Fruit fly (Drosophila melanogaster) whole organism, embryonic: ENCODE results near the gene CG46434.

ENCODE experiments used
- Bdp1 ChIP-seq: fragments of 200-800 bp; sonication (Bioruptor generic); optimal IDR thresholded peaks from 3 replicates; lab custom pipeline; 2016; ENCODE audit warnings: missing biosample characterization, missing genetic modification characterization
- CG10209 ChIP-seq: fragments of 200-800 bp; sonication (Bioruptor generic); optimal IDR thresholded peaks from 3 replicates; lab custom pipeline; 2017; ENCODE audit warnings: missing biosample characterization, mild to moderate bottlenecking, missing genetic modification characterization, missing genetic modification reagents
- CG10565 ChIP-seq: fragments of 200-800 bp; sonication (Bioruptor generic); optimal IDR thresholded peaks from 3 replicates; lab custom pipeline; 2016; ENCODE audit warnings: missing biosample characterization, mild to moderate bottlenecking, missing genetic modification characterization
- CG10979 ChIP-seq: fragments of 200-800 bp; sonication (Bioruptor generic); optimal IDR thresholded peaks from 2 replicates; lab custom pipeline; 2018; ENCODE audit warnings: missing biosample characterization, mild to moderate bottlenecking, missing genetic modification characterization, moderate library complexity
- CG11560 ChIP-seq: fragments of 200-800 bp; sonication (Bioruptor generic); IDR thresholded peaks from 3 replicates; pipeline ENCODE4 v1.3.6; 2022; ENCODE audit warnings: missing biosample characterization, missing genetic modification characterization
- CG13287 ChIP-seq: fragments of 200-800 bp; sonication (Bioruptor generic); IDR thresholded peaks from 2 replicates; pipeline ENCODE4 v1.3.6; 2022; ENCODE audit warnings: missing biosample characterization, missing genetic modification characterization; ENCODE audit not compliant: partially characterized antibody
- CG14050 ChIP-seq: fragments of 200-800 bp; sonication (Bioruptor generic); IDR thresholded peaks from 3 replicates; pipeline ENCODE4 v1.3.6; 2022; ENCODE audit warnings: missing biosample characterization, missing genetic modification characterization
- CG16813 ChIP-seq: fragments of 200-800 bp; sonication (Bioruptor generic); IDR thresholded peaks from 3 replicates; pipeline ENCODE4 v1.3.6; 2022; ENCODE audit warnings: missing biosample characterization, missing genetic modification characterization; ENCODE audit not compliant: partially characterized antibody
- CG16815 ChIP-seq: fragments of 200-800 bp; sonication (Bioruptor generic); optimal IDR thresholded peaks from 3 replicates; lab custom pipeline; 2017; ENCODE audit warnings: missing biosample characterization, mild to moderate bottlenecking, missing genetic modification characterization
- CG16863 ChIP-seq: fragments of 200-800 bp; sonication (Bioruptor generic); optimal IDR thresholded peaks from 3 replicates; lab custom pipeline; 2016; ENCODE audit warnings: missing biosample characterization, missing genetic modification characterization
- CG30020 ChIP-seq: fragments of 200-800 bp; optimal IDR thresholded peaks from 2 replicates; lab custom pipeline; 2019; ENCODE audit warnings: missing biosample characterization, mild to moderate bottlenecking, missing genetic modification characterization, moderate library complexity
- CG30431 ChIP-seq: fragments of 200-800 bp; sonication (Bioruptor generic); optimal IDR thresholded peaks from 2 replicates; lab custom pipeline; 2017; ENCODE audit warnings: missing biosample characterization, missing genetic modification characterization
- CG3065 ChIP-seq: fragments of 200-800 bp; sonication (Bioruptor generic); optimal IDR thresholded peaks from 2 replicates; lab custom pipeline; 2016; ENCODE audit warnings: missing biosample characterization, missing genetic modification characterization
- CG34422 ChIP-seq: fragments of 200-800 bp; sonication (Bioruptor generic); IDR thresholded peaks from 3 replicates; pipeline ENCODE4 v1.3.6; 2022; ENCODE audit warnings: missing biosample characterization, missing genetic modification characterization
- CG3838 ChIP-seq: fragments of 200-800 bp; sonication (Bioruptor generic); optimal IDR thresholded peaks from 3 replicates; lab custom pipeline; 2016; ENCODE audit warnings: missing biosample characterization, missing genetic modification characterization
- CoRest ChIP-seq: fragments of 200-800 bp; sonication (Bioruptor generic); optimal IDR thresholded peaks from 3 replicates; lab custom pipeline; 2018; ENCODE audit warnings: missing biosample characterization, mild to moderate bottlenecking, missing genetic modification characterization, moderate library complexity
- Dek ChIP-seq: fragments of 200-800 bp; sonication (Bioruptor generic); optimal IDR thresholded peaks from 3 replicates; lab custom pipeline; 2019; ENCODE audit warnings: missing biosample characterization, mild to moderate bottlenecking, missing genetic modification characterization, moderate library complexity
- Dref ChIP-seq: fragments of 200-800 bp; sonication (Bioruptor generic); IDR thresholded peaks from 2 replicates; pipeline ENCODE4 v1.3.6; 2022; ENCODE audit warnings: missing biosample characterization, missing genetic modification characterization
- E2f2 ChIP-seq: fragments of 200-800 bp; sonication (Bioruptor generic); IDR thresholded peaks from 2 replicates; pipeline ENCODE4 v1.3.6; 2022; ENCODE audit warnings: missing biosample characterization, missing genetic modification characterization
- Eip74EF ChIP-seq, 2 experiments: fragments of 200-800 bp in 1 of 2; fragments of >200 bp in 1 of 2; sonication (Bioruptor generic) in 1 of 2; optimal IDR thresholded peaks; 2 replicates each; lab custom pipeline; 2017 to 2019; ENCODE audit warnings: missing biosample characterization in 2 of 2, missing genetic modification characterization in 2 of 2, mild to moderate bottlenecking in 1 of 2, moderate library complexity in 1 of 2
- Hey ChIP-seq: fragments of 200-800 bp; sonication (Bioruptor generic); optimal IDR thresholded peaks from 3 replicates; lab custom pipeline; 2018; ENCODE audit warnings: missing biosample characterization, mild to moderate bottlenecking, missing genetic modification characterization
- Kr ChIP-seq: fragments of 200-800 bp; sonication (Bioruptor generic); optimal IDR thresholded peaks from 2 replicates; lab custom pipeline; 2017; ENCODE audit warnings: missing biosample characterization, mild to moderate bottlenecking, missing genetic modification characterization
- Lhr ChIP-seq: fragments of 200-800 bp; sonication (Bioruptor generic); optimal IDR thresholded peaks from 3 replicates; lab custom pipeline; 2017; ENCODE audit warnings: mild to moderate bottlenecking, missing biosample characterization, missing genetic modification reagents, missing genetic modification characterization
- MBD-R2 ChIP-seq: fragments of 200-800 bp; sonication (Bioruptor generic); IDR thresholded peaks from 2 replicates; pipeline ENCODE4 v1.3.6; 2022; ENCODE audit warnings: missing biosample characterization, missing genetic modification characterization
- Mes4 ChIP-seq: fragments of 200-800 bp; sonication (Bioruptor generic); optimal IDR thresholded peaks from 2 replicates; lab custom pipeline; 2016; ENCODE audit warnings: missing biosample characterization, missing genetic modification characterization
- NfI ChIP-seq: fragments of 200-800 bp; sonication (Bioruptor generic); optimal IDR thresholded peaks from 3 replicates; lab custom pipeline; 2018; ENCODE audit warnings: missing biosample characterization, mild to moderate bottlenecking, missing genetic modification characterization, moderate library complexity
- Oli ChIP-seq: fragments of 200-800 bp; sonication (Bioruptor generic); optimal IDR thresholded peaks from 2 replicates; lab custom pipeline; 2018; ENCODE audit warnings: missing biosample characterization, mild to moderate bottlenecking, missing genetic modification characterization, moderate library complexity
- Six4 ChIP-seq: fragments of 200-800 bp; sonication (Bioruptor generic); optimal IDR thresholded peaks from 2 replicates; lab custom pipeline; 2016; ENCODE audit warnings: missing biosample characterization, missing genetic modification characterization
- Xrp1 ChIP-seq: fragments of 200-800 bp; sonication (Bioruptor generic); IDR thresholded peaks from 2 replicates; pipeline ENCODE4 v1.3.6; 2022; ENCODE audit warnings: missing biosample characterization, missing genetic modification characterization
- ara ChIP-seq: fragments of 200-800 bp; sonication (Bioruptor generic); IDR thresholded peaks from 2 replicates; pipeline ENCODE4 v1.3.6; 2022; ENCODE audit warnings: missing biosample characterization, missing genetic modification characterization
- chif ChIP-seq, 2 experiments: fragments of 200-800 bp; sonication (Bioruptor generic); optimal IDR thresholded peaks; 3 replicates each; lab custom pipeline; 2016; ENCODE audit warnings: missing biosample characterization in 2 of 2, missing genetic modification characterization in 2 of 2
- chinmo ChIP-seq: fragments of 200-800 bp; sonication (Bioruptor generic); IDR thresholded peaks from 4 replicates; pipeline ENCODE4 v1.3.6; 2022; ENCODE audit warnings: missing biosample characterization, missing genetic modification characterization; ENCODE audit not compliant: partially characterized antibody
- croc ChIP-seq: fragments of 200-800 bp; sonication (Bioruptor generic); conservative IDR thresholded peaks from 3 replicates; pipeline ENCODE4 v1.3.6; 2022; ENCODE audit warnings: missing biosample characterization, missing genetic modification characterization
- crol ChIP-seq: fragments of 200-800 bp; sonication (Bioruptor generic); IDR thresholded peaks from 2 replicates; pipeline ENCODE4 v1.3.6; 2022; ENCODE audit warnings: missing biosample characterization, missing genetic modification characterization
- cwo ChIP-seq: fragments of 200-800 bp; sonication (Bioruptor generic); optimal IDR thresholded peaks from 3 replicates; lab custom pipeline; 2017; ENCODE audit warnings: missing biosample characterization, missing genetic modification characterization, mild to moderate bottlenecking, moderate library complexity, missing genetic modification reagents
- dimm ChIP-seq: fragments of 200-800 bp; sonication (Bioruptor generic); IDR thresholded peaks from 2 replicates; pipeline ENCODE4 v1.3.6; 2022; ENCODE audit warnings: missing biosample characterization, missing genetic modification characterization
- fd96Cb ChIP-seq: fragments of 200-800 bp; sonication (Bioruptor generic); optimal IDR thresholded peaks from 2 replicates; lab custom pipeline; 2018; ENCODE audit warnings: missing biosample characterization, mild to moderate bottlenecking, missing genetic modification characterization, moderate library complexity
- gfzf ChIP-seq: fragments of 200-800 bp; sonication (Bioruptor generic); optimal IDR thresholded peaks from 2 replicates; lab custom pipeline; 2016; ENCODE audit warnings: missing biosample characterization, mild to moderate bottlenecking, missing genetic modification characterization, moderate library complexity
- gro ChIP-seq: fragments of 200-800 bp; sonication (Bioruptor generic); optimal IDR thresholded peaks from 2 replicates; lab custom pipeline; 2016; ENCODE audit warnings: missing biosample characterization, missing genetic modification characterization
- gt ChIP-seq: fragments of 200-800 bp; sonication (Bioruptor generic); IDR thresholded peaks from 2 replicates; pipeline ENCODE4 v1.3.6; 2022; ENCODE audit warnings: missing biosample characterization, missing genetic modification characterization
- ind ChIP-seq: fragments of 200-800 bp; sonication (Bioruptor generic); optimal IDR thresholded peaks from 3 replicates; lab custom pipeline; 2016; ENCODE audit warnings: missing biosample characterization, missing genetic modification characterization
- inv ChIP-seq: fragments of 200-800 bp; sonication (Bioruptor generic); IDR thresholded peaks from 2 replicates; pipeline ENCODE4 v1.3.6; 2022; ENCODE audit warnings: missing biosample characterization, missing genetic modification characterization; ENCODE audit not compliant: partially characterized antibody
- lov ChIP-seq, 2 experiments: fragments of 200-800 bp in 1 of 2; fragments of >200 bp in 1 of 2; sonication (Bioruptor generic) in 1 of 2; IDR thresholded peaks in 1 of 2; optimal IDR thresholded peaks in 1 of 2; 2 replicates in 1 of 2; 3 replicates in 1 of 2; pipeline versions ENCODE4 v1.3.6 to Lab custom; 2017 to 2022; ENCODE audit warnings: missing biosample characterization in 1 of 2, missing genetic modification characterization in 1 of 2
- stwl ChIP-seq: fragments of 200-800 bp; sonication (Bioruptor generic); optimal IDR thresholded peaks from 3 replicates; lab custom pipeline; 2018; ENCODE audit warnings: missing biosample characterization, mild to moderate bottlenecking, missing genetic modification characterization, moderate library complexity
- twi ChIP-seq: fragments of 200-800 bp; optimal IDR thresholded peaks from 2 replicates; lab custom pipeline; 2019; ENCODE audit warnings: missing biosample characterization, mild to moderate bottlenecking, missing genetic modification characterization, moderate library complexity
- unc-4 ChIP-seq: fragments of 200-800 bp; sonication (Bioruptor generic); IDR thresholded peaks from 2 replicates; pipeline ENCODE4 v1.3.6; 2022; ENCODE audit warnings: missing biosample characterization, missing genetic modification characterization; ENCODE audit not compliant: partially characterized antibody
- unpg ChIP-seq: fragments of 200-800 bp; sonication (Bioruptor generic); optimal IDR thresholded peaks from 3 replicates; lab custom pipeline; 2018; ENCODE audit warnings: missing biosample characterization, mild to moderate bottlenecking, missing genetic modification characterization, moderate library complexity
- zen2 ChIP-seq: fragments of 200-800 bp; sonication (Bioruptor generic); IDR thresholded peaks from 3 replicates; pipeline ENCODE4 v1.3.6; 2022; ENCODE audit warnings: missing biosample characterization, missing genetic modification characterization; ENCODE audit not compliant: partially characterized antibody

The CG46434 gene

DNA sequence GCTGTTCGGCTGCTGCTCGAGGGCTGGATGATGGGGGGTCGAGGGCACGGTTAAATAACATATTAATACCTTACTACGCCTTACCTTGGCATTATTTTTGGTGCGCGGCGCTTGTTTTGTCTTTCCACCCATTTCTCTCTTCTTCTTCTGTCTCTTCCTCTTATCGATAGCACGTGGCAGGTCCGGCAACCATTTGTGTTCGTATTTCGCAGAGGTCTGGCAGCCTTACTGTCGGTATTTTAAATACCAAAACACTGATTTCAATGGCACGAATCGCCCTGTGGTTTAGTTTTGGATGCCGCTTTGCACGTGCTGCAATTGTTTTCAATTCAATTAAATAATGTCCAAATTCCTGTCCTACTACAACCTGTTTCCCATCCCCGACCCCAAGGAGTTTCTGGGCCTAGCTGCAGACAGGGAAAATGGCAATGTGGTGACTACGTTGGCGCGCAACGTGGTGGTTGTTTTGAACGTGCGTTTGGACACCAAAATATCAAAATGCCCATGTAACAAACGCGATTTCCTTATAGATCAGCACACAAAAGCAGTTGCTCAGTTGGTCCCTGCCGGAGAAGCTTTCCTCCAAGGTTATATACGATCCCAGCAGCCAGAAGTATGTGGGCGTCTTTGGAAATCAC is 8.2 kb upstream of the CG46434 start, which contains the start of the genes Ltn1 and CG9300 (continued):
- TF ChIP-seq CG16815 (GFP tag; lab: Kevin White, UChicago) (no peak), E2f2 (peak; percentile 67), chinmo (GFP tag; lab: Robert Waterston, UW) (no peak), CG10979 (no peak), unpg (GFP tag; lab: Kevin White, UChicago) (no peak), Xrp1 (GFP tag; lab: Robert Waterston, UW) (peak; percentile 44), crol (GFP tag; lab: Robert Waterston, UW) (no peak), gro (GFP tag; lab: Kevin White, UChicago) (no peak), Kr (GFP tag; lab: Kevin White, UChicago) (no peak), CG30431 (GFP tag; lab: Kevin White, UChicago) (no peak), stwl (tag; lab: Kevin White, UChicago) (peak; percentile 81), CG34422 (GFP tag; lab: Robert Waterston, UW) (peak; percentile 93), ara (GFP tag; lab: Robert Waterston, UW) (peak; percentile 32; the same call in 1 of the 2 replicates), CG3065 (GFP tag; lab: Kevin White, UChicago) (no peak), cwo (GFP tag; lab: Kevin White, UChicago) (peak; percentile 98), CG10209 (GFP tag; lab: Kevin White, UChicago) (no peak), Eip74EF (GFP tag; optimal IDR thresholded peaks at IDR 0.05; lab: Kevin White, UChicago) (no peak), CG10565 (GFP tag; lab: Kevin White, UChicago) (no peak), CG13287 (GFP tag; lab: Robert Waterston, UW) (peak; percentile 70), CG16813 (GFP tag; lab: Robert Waterston, UW) (peak; percentile 51; the same call in 2 of the 3 replicates), CG11560 (tag; lab: Robert Waterston, UW) (no peak), Oli (no peak), lov (optimal IDR thresholded peaks at IDR 0.05; lab: Kevin White, UChicago) (no peak), lov (GFP tag; IDR thresholded peaks at IDR 0.05; lab: Robert Waterston, UW) (0 out of 3 replicates have a peak, but pooled peaks have one; percentile 27), chif (GFP tag; optimal IDR thresholded peaks at IDR 0.05; lab: Kevin White, UChicago) (no peak), gfzf (GFP tag; lab: Kevin White, UChicago) (peak; percentile 52), Dek (no peak), unc-4 (GFP tag; lab: Robert Waterston, UW) (peak; percentile 57; the same call in 1 of the 2 replicates), Six4 (GFP tag; lab: Kevin White, UChicago) (no peak), CG30020 (tag; lab: Kevin White, UChicago) (peak; percentile 73), twi (tag; lab: Kevin White, UChicago) (no peak), MBD-R2 (GFP tag; lab: Robert Waterston, UW) (peak; percentile 97), zen2 (GFP tag; lab: Robert Waterston, UW) (peak; percentile 12; the same call in 2 of the 3 replicates), CoRest (tag; lab: Kevin White, UChicago) (no peak), fd96Cb (tag; lab: Kevin White, UChicago) (no peak), ind (GFP tag; lab: Kevin White, UChicago) (no peak), Hey (tag; lab: Kevin White, UChicago) (peak; percentile 39), croc (GFP tag; lab: Robert Waterston, UW) (no peak), gt (GFP tag; lab: Robert Waterston, UW) (no peak), CG14050 (GFP tag; lab: Robert Waterston, UW) (no peak), Mes4 (GFP tag; lab: Kevin White, UChicago) (peak; percentile 50), dimm (GFP tag; lab: Robert Waterston, UW) (no peak), CG16863 (peak; percentile 14), NfI (peak; percentile 50), Dref (GFP tag; lab: Robert Waterston, UW) (peak; percentile 65), inv (GFP tag; lab: Robert Waterston, UW) (peak; percentile 41; the same call in 1 of the 2 replicates), Bdp1 (peak; percentile 24), CG3838 (peak; percentile 10), Lhr (GFP tag; lab: Kevin White, UChicago) (peak; percentile 66)
